Worm (Caenorhabditis elegans) whole organism, midembryonic: ENCODE measurements around the gene srw-36.

ENCODE experiments used
- T22C8.4 ChIP-seq: fragments of 200-800 bp; sonication (Bioruptor generic); IDR thresholded peaks from 2 replicates; pipeline ENCODE4 v1.3.6; 2022; ENCODE audit warnings: missing genetic modification characterization, missing compliant biosample characterization
- cog-1 ChIP-seq: sonication (generic microtip); optimal IDR thresholded peaks from 2 replicates; lab custom pipeline; 2016; ENCODE audit warnings: missing genetic modification characterization, missing compliant biosample characterization
- flt-1 ChIP-seq: fragments of 200-800 bp; sonication (Bioruptor generic); IDR thresholded peaks from 2 replicates; pipeline ENCODE4 v1.3.6; 2022; ENCODE audit warnings: missing genetic modification characterization, missing compliant biosample characterization
- klf-2 ChIP-seq: fragments of 200-800 bp; sonication (Bioruptor generic); conservative IDR thresholded peaks from 2 replicates; pipeline ENCODE4 v1.3.6; 2022; ENCODE audit warnings: missing genetic modification reagents, missing genetic modification characterization, missing compliant biosample characterization
- med-1 ChIP-seq: sonication (generic microtip); optimal IDR thresholded peaks from 2 replicates; lab custom pipeline; 2017; ENCODE audit warnings: missing genetic modification characterization, mild to moderate bottlenecking, missing compliant biosample characterization, antibody characterized with exemption, missing genetic modification reagents; ENCODE audit not compliant: insufficient read depth
- ref-1 ChIP-seq: fragments of 200-800 bp; sonication (Bioruptor generic); conservative IDR thresholded peaks from 2 replicates; pipeline ENCODE4 v1.3.6; 2022; ENCODE audit warnings: missing genetic modification reagents, missing genetic modification characterization, missing compliant biosample characterization
- tab-1 ChIP-seq: fragments of 200-800 bp; sonication (Bioruptor generic); IDR thresholded peaks from 2 replicates; pipeline ENCODE4 v1.3.6; 2022; ENCODE audit warnings: missing genetic modification characterization, missing compliant biosample characterization
- ztf-23 ChIP-seq: fragments of 200-800 bp; sonication (Bioruptor generic); IDR thresholded peaks from 2 replicates; pipeline ENCODE4 v1.3.6; 2022; ENCODE audit warnings: missing genetic modification reagents, missing genetic modification characterization, missing compliant biosample characterization
- ztf-29 ChIP-seq: fragments of 200-800 bp; sonication (Bioruptor generic); IDR thresholded peaks from 2 replicates; pipeline ENCODE4 v1.3.6; 2022; ENCODE audit warnings: missing genetic modification reagents, missing genetic modification characterization, missing compliant biosample characterization

The srw-36 gene

DNA sequence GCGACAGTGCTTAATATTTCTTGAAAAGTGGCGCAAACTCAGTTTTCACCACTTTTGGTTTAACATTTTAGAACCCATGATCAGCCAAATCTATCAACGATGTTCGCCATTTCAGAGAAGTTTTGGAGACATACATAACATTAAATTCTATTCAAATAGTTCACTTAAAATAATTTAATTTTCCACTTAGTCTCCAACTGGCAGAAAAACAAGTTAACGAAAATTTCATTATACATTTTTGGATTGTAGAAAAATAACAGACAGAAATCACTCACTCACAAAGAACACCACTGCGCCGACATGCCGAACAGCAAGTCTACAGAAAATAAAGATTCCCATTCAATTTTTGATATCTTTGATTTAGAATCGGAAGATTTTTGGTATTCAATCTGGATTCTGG is 3.0 kb upstream of the srw-36 start, which contains the start of gene srw-44:
Gene srw-44 (plus strand): TSS at position 301 of the 400 bp plus-strand sequence.
- TF ChIP-seq klf-2 (GFP tag; lab: Robert Waterston, UW) (no peak), ztf-23 (no peak), ztf-29 (GFP tag; lab: Robert Waterston, UW) (no peak), cog-1 (tag; lab: Kevin White, UChicago) (no peak), med-1 (GFP tag; lab: Kevin White, UChicago) (no peak), T22C8.4 (GFP tag; lab: Robert Waterston, UW) (no peak), flt-1 (GFP tag; lab: Robert Waterston, UW) (no peak), ref-1 (GFP tag; lab: Robert Waterston, UW) (no peak), tab-1 (GFP tag; lab: Robert Waterston, UW) (no peak)

DNA sequence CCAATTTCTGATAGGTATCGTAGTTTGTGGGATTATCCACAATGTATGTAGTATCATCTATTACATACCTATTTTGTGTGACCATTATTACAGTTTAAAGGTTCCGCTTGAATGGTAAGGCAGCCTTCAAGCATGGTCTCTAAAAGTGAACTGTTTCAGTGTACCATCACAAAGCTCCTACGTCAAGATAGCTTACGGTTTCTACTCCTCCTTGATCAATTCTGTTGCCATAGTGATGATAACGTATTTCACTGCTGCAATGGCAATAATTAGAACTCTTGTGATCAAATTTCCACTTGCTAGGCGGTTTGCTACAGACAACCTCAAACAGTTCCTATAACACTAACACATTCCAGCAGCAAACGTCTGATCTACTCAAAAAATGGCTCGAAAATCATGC is 373 bp downstream of the srw-36 start:
- no peak for TF ChIP-seq cog-1 (tag; lab: Kevin White, UChicago)
- no peak for TF ChIP-seq flt-1 (GFP tag; lab: Robert Waterston, UW)
- TF ChIP-seq T22C8.4 (GFP tag; lab: Robert Waterston, UW): no peak
- no peak for TF ChIP-seq klf-2 (GFP tag; lab: Robert Waterston, UW)
- TF ChIP-seq ref-1 (GFP tag; lab: Robert Waterston, UW): no peak
- TF ChIP-seq tab-1 (GFP tag; lab: Robert Waterston, UW): no peak
- TF ChIP-seq med-1 (GFP tag; lab: Kevin White, UChicago): no peak
- no peak for TF ChIP-seq ztf-23
- no peak for TF ChIP-seq ztf-29 (GFP tag; lab: Robert Waterston, UW)

DNA sequence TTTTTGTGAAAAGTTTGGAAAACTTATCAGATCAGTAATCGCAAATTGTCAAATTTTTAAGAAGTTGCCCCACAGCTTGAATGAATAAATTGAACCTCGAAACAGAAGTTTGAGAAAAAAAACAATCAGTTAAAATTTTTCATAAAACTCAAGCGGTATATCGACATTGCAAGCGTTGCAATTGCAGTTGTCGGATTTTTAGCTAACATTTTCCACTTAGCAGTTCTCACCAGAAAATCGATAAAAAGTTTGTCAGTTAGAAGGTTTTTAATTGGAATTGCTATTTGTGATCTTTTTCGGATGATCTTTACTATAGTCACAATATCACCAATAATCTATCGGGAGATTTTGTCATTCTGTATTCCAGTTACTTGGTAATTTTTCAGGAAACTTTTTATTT is 2.7 kb downstream of the srw-36 start, which contains the start of gene srw-43:
Gene srw-43 (plus strand): TSS at position 301 of the 400 bp plus-strand sequence.
- TF ChIP-seq ztf-29 (GFP tag; lab: Robert Waterston, UW) (no peak), ref-1 (GFP tag; lab: Robert Waterston, UW) (no peak), ztf-23 (no peak), cog-1 (tag; lab: Kevin White, UChicago) (no peak), tab-1 (GFP tag; lab: Robert Waterston, UW) (no peak), med-1 (GFP tag; lab: Kevin White, UChicago) (no peak), flt-1 (GFP tag; lab: Robert Waterston, UW) (no peak), klf-2 (GFP tag; lab: Robert Waterston, UW) (no peak), T22C8.4 (GFP tag; lab: Robert Waterston, UW) (no peak)

ce11 chrV:16687227-16687626 is 4.2 kb downstream of the srw-36 start, which contains the start of gene srz-102:
TSS of gene srz-102 (plus strand) at chrV:16687527.
- TF ChIP-seq ref-1 (GFP tag; lab: Robert Waterston, UW): no peak
- no peak for TF ChIP-seq cog-1 (tag; lab: Kevin White, UChicago)
- no peak for TF ChIP-seq ztf-23
- TF ChIP-seq klf-2 (GFP tag; lab: Robert Waterston, UW): no peak
- TF ChIP-seq flt-1 (GFP tag; lab: Robert Waterston, UW): no peak
- no peak for TF ChIP-seq ztf-29 (GFP tag; lab: Robert Waterston, UW)
- TF ChIP-seq tab-1 (GFP tag; lab: Robert Waterston, UW): no peak
- TF ChIP-seq med-1 (GFP tag; lab: Kevin White, UChicago): no peak
- TF ChIP-seq T22C8.4 (GFP tag; lab: Robert Waterston, UW): no peak

ce11 chrV:16692988-16693387 is 10.0 kb downstream of the srw-36 start:
- TF ChIP-seq flt-1 (GFP tag; lab: Robert Waterston, UW) (no peak), ref-1 (GFP tag; lab: Robert Waterston, UW) (no peak), cog-1 (tag; lab: Kevin White, UChicago) (no peak), ztf-29 (GFP tag; lab: Robert Waterston, UW) (no peak), T22C8.4 (GFP tag; lab: Robert Waterston, UW) (no peak), tab-1 (GFP tag; lab: Robert Waterston, UW) (no peak), klf-2 (GFP tag; lab: Robert Waterston, UW) (no peak), med-1 (GFP tag; lab: Kevin White, UChicago) (no peak), ztf-23 (no peak)

DNA sequence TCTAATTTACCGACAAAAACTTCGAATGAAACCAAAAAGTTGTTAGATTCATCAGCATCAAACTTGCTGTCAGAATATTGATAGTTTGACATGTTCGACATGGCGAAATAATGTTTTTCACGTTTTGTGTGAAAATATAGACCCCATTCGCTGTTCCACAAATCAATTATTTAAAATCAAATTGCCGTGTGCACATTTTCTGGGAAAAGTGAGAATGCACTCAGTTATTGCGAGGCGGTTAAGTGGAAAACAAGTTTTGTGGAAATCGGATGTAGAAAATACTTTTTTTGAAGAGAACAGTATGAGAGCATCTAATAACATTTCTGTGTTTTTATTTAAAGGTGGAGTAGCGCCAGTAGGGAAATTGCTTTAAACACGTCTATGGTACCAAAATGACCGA is 10.7 kb downstream of the srw-36 start, which contains the start of gene srw-42:
Gene srw-42 (minus strand): TSS at position 101 of the 400 bp plus-strand sequence.
- no peak for TF ChIP-seq ref-1 (GFP tag; lab: Robert Waterston, UW)

DNA sequence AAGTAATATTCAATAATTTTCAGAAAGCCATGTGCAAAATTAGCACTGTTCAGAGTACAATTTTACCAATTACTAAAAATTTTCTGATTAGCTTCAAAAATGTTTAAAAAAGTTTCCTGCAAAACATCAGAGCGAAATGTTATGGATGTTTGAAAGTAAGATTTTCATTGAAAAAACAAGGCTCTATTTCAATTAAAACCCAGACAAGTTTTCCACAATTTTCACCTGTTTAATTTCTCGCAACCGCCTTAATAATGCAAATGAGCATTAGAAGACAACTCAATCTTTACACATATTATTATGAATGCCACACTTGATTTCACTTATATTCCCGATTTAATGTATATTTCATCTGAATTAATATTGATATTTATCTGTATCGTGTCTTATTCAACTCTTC is 11.6 kb downstream of the srw-36 start, which contains the start of gene srz-101:
Gene srz-101 (plus strand): TSS at position 301 of the 400 bp plus-strand sequence.
- no peak for TF ChIP-seq med-1 (GFP tag; lab: Kevin White, UChicago)
- no peak for TF ChIP-seq flt-1 (GFP tag; lab: Robert Waterston, UW)
- no peak for TF ChIP-seq cog-1 (tag; lab: Kevin White, UChicago)
- no peak for TF ChIP-seq ref-1 (GFP tag; lab: Robert Waterston, UW)
- no peak for TF ChIP-seq ztf-23

DNA sequence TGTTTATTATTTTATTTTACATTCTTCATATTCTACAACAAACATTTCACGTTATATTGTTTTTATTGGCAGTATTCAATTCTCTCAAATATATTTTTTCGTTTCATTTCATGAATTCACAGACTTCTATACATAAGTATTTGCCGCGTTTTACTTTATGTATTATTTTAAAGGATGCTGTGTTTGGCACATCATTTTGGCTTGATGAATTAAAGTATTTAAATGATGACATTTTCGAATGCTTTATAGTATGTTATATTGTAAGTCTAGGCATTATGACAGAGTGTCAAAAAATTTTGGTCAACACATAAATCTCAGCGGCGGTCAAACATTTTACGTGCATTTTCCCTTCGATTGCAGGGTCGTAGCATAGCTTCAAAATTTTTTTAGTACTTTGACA is 12.5 kb downstream of the srw-36 start:
- TF ChIP-seq T22C8.4 (GFP tag; lab: Robert Waterston, UW) (no peak), tab-1 (GFP tag; lab: Robert Waterston, UW) (no peak), cog-1 (tag; lab: Kevin White, UChicago) (no peak), klf-2 (GFP tag; lab: Robert Waterston, UW) (no peak), med-1 (GFP tag; lab: Kevin White, UChicago) (no peak), ztf-29 (GFP tag; lab: Robert Waterston, UW) (no peak), flt-1 (GFP tag; lab: Robert Waterston, UW) (no peak), ref-1 (GFP tag; lab: Robert Waterston, UW) (no peak), ztf-23 (no peak)

DNA sequence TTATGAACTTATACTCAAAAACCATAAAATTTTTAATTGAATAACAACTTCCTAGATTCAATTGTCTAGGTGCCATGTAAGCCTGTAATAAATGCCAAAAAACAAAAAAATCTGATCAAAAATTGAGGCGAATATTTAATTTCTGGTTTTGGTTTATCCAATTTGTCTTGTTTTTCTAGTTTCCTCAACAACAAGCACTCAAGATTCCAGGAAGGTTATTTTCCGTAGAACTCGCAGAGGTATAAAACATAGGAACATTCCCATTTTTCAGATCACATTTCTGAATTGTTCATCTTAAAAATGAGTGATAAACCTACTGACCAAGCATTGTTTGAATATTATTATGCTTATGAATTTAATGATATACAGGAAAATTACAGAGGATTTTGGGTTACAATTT is 14.2 kb downstream of the srw-36 start, which contains the start of gene srw-41:
Gene srw-41 (plus strand): TSS at position 301 of the 400 bp plus-strand sequence.
- no peak for TF ChIP-seq med-1 (GFP tag; lab: Kevin White, UChicago)
- no peak for TF ChIP-seq flt-1 (GFP tag; lab: Robert Waterston, UW)
- TF ChIP-seq ref-1 (GFP tag; lab: Robert Waterston, UW): no peak
- TF ChIP-seq tab-1 (GFP tag; lab: Robert Waterston, UW): no peak
- no peak for TF ChIP-seq klf-2 (GFP tag; lab: Robert Waterston, UW)
- TF ChIP-seq ztf-23: no peak
- TF ChIP-seq ztf-29 (GFP tag; lab: Robert Waterston, UW): no peak
